Worm (Caenorhabditis elegans): ENCODE measurements around the gene K12D12.5.

DNA sequence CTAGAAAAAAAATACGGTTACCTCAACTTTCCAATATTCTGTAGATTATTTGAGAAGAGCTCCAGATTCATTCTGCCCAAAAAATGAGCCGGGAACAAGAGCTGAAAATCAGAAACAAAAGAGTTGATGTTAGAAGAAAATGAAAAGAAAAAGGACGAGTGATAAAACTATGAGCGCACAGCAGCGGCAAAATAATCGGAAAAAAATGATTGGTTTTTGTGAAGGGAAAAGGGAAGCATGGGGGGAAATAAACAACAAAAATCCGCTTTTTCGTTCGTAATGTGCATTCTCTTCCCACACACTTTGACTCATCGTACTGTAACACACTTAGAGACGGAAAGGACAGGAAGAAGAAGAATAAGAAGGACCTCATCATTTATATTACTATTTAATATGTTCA lies 32.5 kb downstream of the K12D12.5 start, which contains the start of gene ZK930.2:
- TF ChIP-seq unc-62 (GFP tag; optimal IDR thresholded peaks at IDR 0.05) = no peak
- TF ChIP-seq aly-2 (tag; optimal IDR thresholded peaks at IDR 0.05) = no peak
- no peak for TF ChIP-seq lin-13 (GFP tag; optimal IDR thresholded peaks at IDR 0.05)
- TF ChIP-seq ceh-82 (tag; optimal IDR thresholded peaks at IDR 0.05) = no peak
- TF ChIP-seq R02D3.7 (tag; optimal IDR thresholded peaks at IDR 0.05) = no peak
- no peak for TF ChIP-seq lsy-2 (tag; optimal IDR thresholded peaks at IDR 0.05)
